Fruit fly (Drosophila melanogaster) whole organism, adult: Measurements from ENCODE around the gene CG6707.

Source experiments
- CG12768 ChIP-seq: fragments of 200-800 bp; sonication (Bioruptor generic); optimal IDR thresholded peaks from 2 replicates; lab custom pipeline; 2017; ENCODE audit warnings: missing biosample characterization, missing genetic modification characterization, mild to moderate bottlenecking, moderate library complexity, missing genetic modification reagents
- CG14711 ChIP-seq: fragments of 200-800 bp; sonication (Bioruptor generic); optimal IDR thresholded peaks from 2 replicates; lab custom pipeline; 2018; ENCODE audit warnings: missing biosample characterization, mild to moderate bottlenecking, missing genetic modification characterization, moderate library complexity
- CG7101 ChIP-seq: fragments of 200-800 bp; sonication (Bioruptor generic); optimal IDR thresholded peaks from 2 replicates; lab custom pipeline; 2018; ENCODE audit warnings: missing biosample characterization, mild to moderate bottlenecking, missing genetic modification characterization, moderate library complexity
- kay ChIP-seq: fragments of 200-800 bp; sonication (Bioruptor generic); peaks from one replicate; lab custom pipeline; 2016; ENCODE audit warnings: missing biosample characterization, missing genetic modification characterization, borderline replicate concordance
- ovo ChIP-seq: fragments of 200-800 bp; sonication (Bioruptor generic); optimal IDR thresholded peaks from 2 replicates; lab custom pipeline; 2016; ENCODE audit warnings: missing biosample characterization, missing genetic modification characterization

dm6 chr3L:9859624-9860023 lies 38.8 kb downstream of the CG6707 start, which contains the start of gene CG10809:
- TF ChIP-seq kay (GFP tag; lab: Kevin White, UChicago) (no peak), CG7101 (peak; percentile 62), CG14711 (tag; lab: Kevin White, UChicago) (peak; percentile 31), ovo (peak; percentile 3), CG12768 (GFP tag; lab: Kevin White, UChicago) (no peak)
